Worm (Caenorhabditis elegans) whole organism, mixed stage, embryonic: ENCODE results near the gene fog-2.

Experiments used
- ces-1 ChIP-seq: fragments of 150-350 bp; optimal IDR thresholded peaks from 2 replicates; lab custom pipeline; 2014; ENCODE audit warnings: missing biosample characterization, missing genetic modification reagents, missing genetic modification characterization
- lin-13 ChIP-seq: fragments of 150-350 bp; optimal IDR thresholded peaks from 2 replicates; lab custom pipeline; 2014; ENCODE audit warnings: missing biosample characterization, missing genetic modification characterization
- mep-1 ChIP-seq: fragments of 150-350 bp; optimal IDR thresholded peaks from 2 replicates; lab custom pipeline; 2017; ENCODE audit warnings: missing biosample characterization, missing genetic modification reagents, missing genetic modification characterization, inconsistent platforms
- nhr-12 ChIP-seq: fragments of 150-350 bp; optimal IDR thresholded peaks from 2 replicates; lab custom pipeline; 2014; ENCODE audit warnings: missing biosample characterization, missing genetic modification characterization
- nhr-237 ChIP-seq: fragments of 150-350 bp; optimal IDR thresholded peaks from 2 replicates; lab custom pipeline; 2014; ENCODE audit warnings: missing biosample characterization, missing genetic modification characterization
- pha-4 ChIP-seq: fragments of 150-350 bp; optimal IDR thresholded peaks from 2 replicates; lab custom pipeline; 2018; ENCODE audit warnings: missing biosample characterization, missing genetic modification reagents, missing genetic modification characterization
- sem-2 ChIP-seq: fragments of 200-800 bp; sonication (Bioruptor generic); optimal IDR thresholded peaks from 2 replicates; lab custom pipeline; 2018; ENCODE audit warnings: mild to moderate bottlenecking, missing genetic modification characterization, missing compliant biosample characterization
- snpc-4 ChIP-seq: fragments of 150-350 bp; optimal IDR thresholded peaks from 2 replicates; lab custom pipeline; 2014; ENCODE audit warnings: missing biosample characterization, missing genetic modification characterization
- unc-39 ChIP-seq: fragments of 150-350 bp; optimal IDR thresholded peaks from 2 replicates; lab custom pipeline; 2014; ENCODE audit warnings: missing biosample characterization, missing genetic modification characterization

ce11 chrV:20161781-20162289 is 37.2 kb upstream of the fog-2 start:
- TF ChIP-seq pha-4 (tag; lab: Kevin White, UChicago) (no peak), snpc-4 (tag; lab: Kevin White, UChicago) (no peak), nhr-237 (no peak), lin-13 (tag; lab: Kevin White, UChicago) (no peak), nhr-12 (tag; lab: Kevin White, UChicago) (no peak), mep-1 (tag; lab: Kevin White, UChicago) (no peak), sem-2 (GFP tag; lab: Kevin White, UChicago) (no peak), unc-39 (no peak), ces-1 (GFP tag; lab: Kevin White, UChicago) (no peak)
